Worm (Caenorhabditis elegans) whole organism, L1 larva: ENCODE results near the gene fbxa-208.

ENCODE experiments used
- lin-39 ChIP-seq: fragments of 150-350 bp; optimal IDR thresholded peaks from 2 replicates; lab custom pipeline; 2014; ENCODE audit warnings: missing biosample characterization, missing genetic modification reagents, missing genetic modification characterization
- ztf-11 ChIP-seq, 2 experiments: sonication (generic microtip); optimal IDR thresholded peaks; 2 replicates each; lab custom pipeline; 2016 to 2017; ENCODE audit warnings: missing genetic modification characterization in 2 of 2, missing biosample characterization in 1 of 2, missing compliant biosample characterization in 1 of 2

DNA sequence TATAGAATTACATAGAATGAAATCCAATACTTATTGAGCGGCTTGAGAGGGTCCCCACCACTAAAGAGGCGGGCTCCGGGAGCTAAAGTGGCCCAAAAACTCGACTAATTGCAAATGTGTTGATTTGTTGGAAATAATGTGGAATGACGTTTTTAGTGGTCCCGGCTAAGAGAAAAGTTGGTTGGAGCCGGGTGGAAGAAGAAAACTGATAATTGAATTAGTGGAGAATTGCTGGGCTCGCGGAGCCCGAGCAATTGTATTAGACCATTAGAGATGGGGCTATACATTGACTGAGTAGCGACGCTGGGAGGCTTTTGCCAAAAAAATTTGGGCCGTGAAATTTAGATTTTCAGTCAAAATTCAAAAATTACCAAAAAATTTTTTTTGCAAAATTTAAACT is 31.0 kb upstream of the fbxa-208 start:
- TF ChIP-seq lin-39 (tag; lab: Kevin White, UChicago) (no peak), ztf-11 (tag; optimal IDR thresholded peaks at IDR 0.05; lab: Kevin White, UChicago) (no peak)
